Worm (Caenorhabditis elegans) whole organism, L1 larva: ENCODE measurements around the gene Y53F4B.1.

Experiments used
- C04F5.9 ChIP-seq: sonication (generic microtip); optimal IDR thresholded peaks from 2 replicates; lab custom pipeline; 2016; ENCODE audit warnings: missing genetic modification characterization, missing compliant biosample characterization
- C16A3.4 ChIP-seq: fragments of 150-350 bp; optimal IDR thresholded peaks from 2 replicates; lab custom pipeline; 2014; ENCODE audit warnings: missing biosample characterization, missing genetic modification characterization
- aha-1 ChIP-seq: fragments of 150-350 bp; optimal IDR thresholded peaks from 2 replicates; lab custom pipeline; 2014; ENCODE audit warnings: missing biosample characterization, missing genetic modification characterization
- aly-2 ChIP-seq: fragments of 150-350 bp; optimal IDR thresholded peaks from 2 replicates; lab custom pipeline; 2014; ENCODE audit warnings: missing biosample characterization, missing genetic modification characterization
- blmp-1 ChIP-seq: fragments of 150-350 bp; optimal IDR thresholded peaks from 2 replicates; lab custom pipeline; 2014; ENCODE audit warnings: missing biosample characterization, missing genetic modification characterization
- dpl-1 ChIP-seq, 3 experiments: fragments of 150-350 bp in 2 of 3; sonication (generic microtip) in 1 of 3; optimal IDR thresholded peaks; 2 replicates each; lab custom pipeline; 2014 to 2017; ENCODE audit warnings: missing biosample characterization in 3 of 3, missing genetic modification characterization in 3 of 3, missing genetic modification reagents in 3 of 3
- dsc-1 ChIP-seq: sonication (generic microtip); optimal IDR thresholded peaks from 2 replicates; lab custom pipeline; 2016; ENCODE audit warnings: mild to moderate bottlenecking, missing genetic modification characterization, missing compliant biosample characterization
- efl-1 ChIP-seq, 4 experiments: fragments of 150-350 bp; optimal IDR thresholded peaks in 3 of 4; peaks in 1 of 4; 1 replicate in 1 of 4; 2 replicates in 3 of 4; lab custom pipeline; 2014; ENCODE audit warnings: missing biosample characterization in 2 of 4, missing genetic modification characterization in 2 of 4, missing genetic modification reagents in 2 of 4
- egl-27 ChIP-seq, 2 experiments: fragments of 150-350 bp in 1 of 2; sonication (generic microtip); optimal IDR thresholded peaks; 3 replicates each; lab custom pipeline; 2017 to 2018; ENCODE audit warnings: missing biosample characterization in 2 of 2, missing genetic modification characterization in 2 of 2, missing genetic modification reagents in 2 of 2
- elt-2 ChIP-seq: sonication (generic microtip); optimal IDR thresholded peaks from 2 replicates; lab custom pipeline; 2016; ENCODE audit warnings: missing genetic modification characterization, mild to moderate bottlenecking, inconsistent platforms, missing compliant biosample characterization, missing genetic modification reagents
- ets-5 ChIP-seq: fragments of 200-800 bp; sonication (Bioruptor generic); IDR thresholded peaks from 2 replicates; pipeline ENCODE4 v1.3.6; 2022; ENCODE audit warnings: missing genetic modification characterization, missing compliant biosample characterization
- fkh-10 ChIP-seq: sonication (generic microtip); optimal IDR thresholded peaks from 2 replicates; lab custom pipeline; 2017; ENCODE audit warnings: missing biosample characterization, missing genetic modification reagents, missing genetic modification characterization
- fkh-4 ChIP-seq: sonication (generic microtip); optimal IDR thresholded peaks from 2 replicates; lab custom pipeline; 2016; ENCODE audit warnings: missing compliant biosample characterization, missing genetic modification characterization, borderline replicate concordance
- fkh-8 ChIP-seq: sonication (generic microtip); optimal IDR thresholded peaks from 2 replicates; lab custom pipeline; 2016; ENCODE audit warnings: mild to moderate bottlenecking, missing genetic modification characterization, missing compliant biosample characterization
- fos-1 ChIP-seq: fragments of 150-350 bp; optimal IDR thresholded peaks from 2 replicates; lab custom pipeline; 2014; ENCODE audit warnings: missing biosample characterization, missing genetic modification characterization
- hpl-2 ChIP-seq: fragments of 150-350 bp; optimal IDR thresholded peaks from 2 replicates; lab custom pipeline; 2014; ENCODE audit warnings: missing biosample characterization, missing genetic modification reagents, missing genetic modification characterization
- jun-1 ChIP-seq: fragments of 150-350 bp; optimal IDR thresholded peaks from 2 replicates; lab custom pipeline; 2014; ENCODE audit warnings: missing biosample characterization, missing genetic modification reagents, missing genetic modification characterization
- lin-13 ChIP-seq: fragments of 150-350 bp; optimal IDR thresholded peaks from 2 replicates; lab custom pipeline; 2014; ENCODE audit warnings: missing biosample characterization, missing genetic modification reagents, missing genetic modification characterization
- lin-14 ChIP-seq: fragments of 200-800 bp; sonication (Bioruptor generic); optimal IDR thresholded peaks from 2 replicates; lab custom pipeline; 2018; ENCODE audit warnings: mild to moderate bottlenecking, missing genetic modification characterization, moderate library complexity, missing compliant biosample characterization
- lin-15B ChIP-seq: fragments of 150-350 bp; sonication (generic microtip); optimal IDR thresholded peaks from 3 replicates; lab custom pipeline; 2014; ENCODE audit warnings: missing biosample characterization, missing genetic modification characterization
- lin-35 ChIP-seq, 2 experiments: fragments of 150-350 bp; optimal IDR thresholded peaks; 2 replicates each; lab custom pipeline; 2014; ENCODE audit warnings: missing biosample characterization in 2 of 2, missing genetic modification characterization in 2 of 2, missing genetic modification reagents in 2 of 2
- mab-9 ChIP-seq: fragments of 200-800 bp; sonication (Bioruptor generic); IDR thresholded peaks from 2 replicates; pipeline ENCODE4 v1.3.6; 2022; ENCODE audit warnings: missing genetic modification reagents, missing genetic modification characterization, missing compliant biosample characterization
- mdl-1 ChIP-seq, 2 experiments: fragments of 150-350 bp; optimal IDR thresholded peaks; 2 replicates each; lab custom pipeline; 2014 to 2017; ENCODE audit warnings: missing biosample characterization in 2 of 2, missing genetic modification characterization in 2 of 2, inconsistent platforms in 1 of 2
- mef-2 ChIP-seq: fragments of 150-350 bp; optimal IDR thresholded peaks from 2 replicates; lab custom pipeline; 2014; ENCODE audit warnings: missing biosample characterization, missing genetic modification characterization
- mep-1 ChIP-seq: fragments of 150-350 bp; optimal IDR thresholded peaks from 2 replicates; lab custom pipeline; 2014; ENCODE audit warnings: missing biosample characterization, missing genetic modification characterization
- nhr-19 ChIP-seq: fragments of 200-800 bp; sonication (Bioruptor generic); conservative IDR thresholded peaks from 2 replicates; pipeline ENCODE4 v1.3.6; 2022; ENCODE audit warnings: missing genetic modification characterization, missing compliant biosample characterization
- nhr-28 ChIP-seq: fragments of 150-350 bp; optimal IDR thresholded peaks from 2 replicates; lab custom pipeline; 2014; ENCODE audit warnings: missing biosample characterization, missing genetic modification characterization
- nhr-47 ChIP-seq: sonication (generic microtip); optimal IDR thresholded peaks from 2 replicates; lab custom pipeline; 2016; ENCODE audit warnings: mild to moderate bottlenecking, missing genetic modification characterization, moderate library complexity, missing compliant biosample characterization
- nhr-71 ChIP-seq: sonication (generic microtip); optimal IDR thresholded peaks from 2 replicates; lab custom pipeline; 2016; ENCODE audit warnings: mild to moderate bottlenecking, missing genetic modification characterization, moderate library complexity, missing compliant biosample characterization
- nhr-77 ChIP-seq: fragments of 150-350 bp; optimal IDR thresholded peaks from 2 replicates; lab custom pipeline; 2014; ENCODE audit warnings: missing biosample characterization, missing genetic modification characterization
- nhr-84 ChIP-seq: sonication (generic microtip); optimal IDR thresholded peaks from 2 replicates; lab custom pipeline; 2017; ENCODE audit warnings: missing biosample characterization, missing genetic modification characterization
- nhr-90 ChIP-seq: sonication (generic microtip); optimal IDR thresholded peaks from 2 replicates; lab custom pipeline; 2016; ENCODE audit warnings: mild to moderate bottlenecking, missing genetic modification characterization, missing compliant biosample characterization; ENCODE audit not compliant: poor library complexity
- pax-3 ChIP-seq: fragments of 200-800 bp; sonication (Bioruptor generic); optimal IDR thresholded peaks from 2 replicates; lab custom pipeline; 2018; ENCODE audit warnings: mild to moderate bottlenecking, missing genetic modification characterization, moderate library complexity, missing compliant biosample characterization
- pqm-1 ChIP-seq: sonication (generic microtip); optimal IDR thresholded peaks from 3 replicates; lab custom pipeline; 2017; ENCODE audit warnings: missing biosample characterization, missing genetic modification characterization
- rnt-1 ChIP-seq: sonication (generic microtip); optimal IDR thresholded peaks from 2 replicates; lab custom pipeline; 2016; ENCODE audit warnings: mild to moderate bottlenecking, missing genetic modification characterization, moderate library complexity, missing compliant biosample characterization
- skn-1 ChIP-seq: fragments of 150-350 bp; optimal IDR thresholded peaks from 2 replicates; lab custom pipeline; 2014; ENCODE audit warnings: missing biosample characterization, missing genetic modification characterization
- snpc-4 ChIP-seq: fragments of 150-350 bp; optimal IDR thresholded peaks from 2 replicates; lab custom pipeline; 2014; ENCODE audit warnings: missing biosample characterization, missing genetic modification characterization
- sox-4 ChIP-seq: sonication (generic microtip); optimal IDR thresholded peaks from 2 replicates; lab custom pipeline; 2016; ENCODE audit warnings: missing genetic modification characterization, missing compliant biosample characterization
- sup-37 ChIP-seq: fragments of 200-800 bp; sonication (Bioruptor generic); optimal IDR thresholded peaks from 2 replicates; lab custom pipeline; 2018; ENCODE audit warnings: mild to moderate bottlenecking, missing genetic modification characterization, missing compliant biosample characterization
- unc-86 ChIP-seq: sonication (generic microtip); optimal IDR thresholded peaks from 2 replicates; lab custom pipeline; 2016; ENCODE audit warnings: missing genetic modification characterization, missing compliant biosample characterization
- vab-15 ChIP-seq: sonication (generic microtip); optimal IDR thresholded peaks from 2 replicates; lab custom pipeline; 2017; ENCODE audit warnings: missing genotype, mild to moderate bottlenecking, missing genetic modification characterization, missing compliant biosample characterization
- zag-1 ChIP-seq: fragments of 150-350 bp; optimal IDR thresholded peaks from 2 replicates; lab custom pipeline; 2014; ENCODE audit warnings: missing biosample characterization, missing genetic modification characterization

The Y53F4B.1 gene

DNA sequence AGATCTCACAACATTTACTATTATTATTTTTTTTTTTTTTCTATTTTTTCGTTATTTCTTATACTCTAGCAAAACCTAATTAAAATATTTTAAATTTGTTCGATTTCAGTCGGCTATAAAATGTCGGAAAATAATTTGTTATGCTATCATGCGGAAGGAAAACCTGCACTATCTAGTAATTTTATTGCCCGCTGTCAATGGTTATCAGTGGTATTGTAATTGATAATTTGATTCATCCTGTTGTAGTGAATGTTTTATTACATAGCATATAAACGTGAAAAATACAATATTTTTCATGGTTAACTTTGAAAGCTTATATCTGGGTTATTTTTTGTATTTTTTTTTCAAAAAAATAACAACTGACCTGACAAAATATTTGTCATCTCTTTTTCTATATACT, 1.3 kb upstream of the Y53F4B.1 start:
- TF ChIP-seq elt-2 (tag; lab: Kevin White, UChicago) (peak; percentile 84), C16A3.4 (tag; lab: Kevin White, UChicago) (no peak), jun-1 (tag; lab: Kevin White, UChicago) (peak; percentile 48), snpc-4 (tag; lab: Kevin White, UChicago) (no peak), pqm-1 (tag; lab: Kevin White, UChicago) (peak; percentile 21)

DNA sequence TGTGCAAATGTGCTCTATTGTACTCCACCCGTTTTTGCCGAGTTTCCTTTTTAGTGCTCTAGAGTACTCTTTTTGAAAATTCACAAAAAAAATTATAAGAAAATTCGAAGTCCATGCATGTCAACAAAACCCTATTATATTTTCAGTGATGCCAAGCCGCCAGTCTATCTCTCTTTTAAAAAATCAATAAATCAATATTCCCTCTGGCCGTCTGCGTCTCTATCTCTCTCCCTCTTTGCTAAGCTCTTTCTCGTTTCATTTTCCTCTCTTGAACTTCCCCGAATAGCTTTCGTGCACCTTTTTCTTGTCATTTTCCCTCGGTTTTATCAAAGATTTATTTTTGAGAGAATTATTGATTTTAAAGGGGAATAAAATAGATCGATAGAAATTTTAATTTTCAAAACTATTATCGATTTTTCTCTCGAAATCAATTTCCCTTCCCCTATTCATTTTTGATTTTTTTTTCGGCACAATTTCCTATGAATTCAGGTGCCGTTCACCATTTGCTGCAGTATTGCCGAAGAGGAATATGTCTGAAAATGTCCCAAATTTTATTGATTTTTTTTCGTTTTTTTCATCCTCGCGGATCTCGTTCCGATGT, 5.4 kb downstream of the Y53F4B.1 start:
- TF ChIP-seq aly-2 = no peak
- TF ChIP-seq efl-1 (optimal IDR thresholded peaks at IDR 0.05; lab: Kevin White, UChicago) = no peak
- peak in 1 of 2 experiments; percentile 14 for TF ChIP-seq efl-1 (GFP tag; optimal IDR thresholded peaks at IDR 0.05 in 1 of 2; lab: Kevin White, UChicago)
- TF ChIP-seq rnt-1 (tag; lab: Kevin White, UChicago) = no peak
- TF ChIP-seq, all 84 proteins: peak for 1

DNA sequence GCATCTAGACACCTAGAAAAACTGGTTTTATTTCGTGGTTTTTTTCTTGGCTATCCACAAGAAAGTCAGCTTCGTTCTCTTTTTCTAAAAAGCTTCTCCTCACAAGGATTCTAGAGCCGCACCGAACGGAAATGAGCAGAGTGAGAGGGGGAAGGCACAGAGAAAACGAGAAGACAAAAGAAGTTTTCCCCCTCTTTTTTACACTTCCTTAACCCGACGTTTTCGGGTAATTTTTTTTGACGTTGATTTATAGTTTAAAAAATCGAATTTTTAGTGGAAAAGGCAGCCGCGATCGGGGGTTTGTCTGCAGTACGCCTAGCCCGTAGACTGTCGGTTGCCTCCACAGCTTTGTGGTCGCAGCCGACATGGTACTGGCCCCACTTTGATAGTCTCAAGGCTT, 11.5 kb downstream of the Y53F4B.1 start:
- TF ChIP-seq fkh-10 = peak; percentile 68
- TF ChIP-seq unc-86 = no peak
- TF ChIP-seq lin-13 (GFP tag; lab: Kevin White, UChicago) = no peak
- TF ChIP-seq sup-37 (GFP tag; lab: Kevin White, UChicago) = no peak
- TF ChIP-seq dpl-1 (GFP tag; optimal IDR thresholded peaks at IDR 0.05; lab: Kevin White, UChicago) = no peak
- no peak for TF ChIP-seq lin-15B (tag; lab: Kevin White, UChicago)
- TF ChIP-seq mef-2 (tag; lab: Kevin White, UChicago) = no peak
- TF ChIP-seq skn-1 (tag; lab: Kevin White, UChicago) = no peak
- TF ChIP-seq zag-1 (tag; lab: Kevin White, UChicago) = no peak
- peak; percentile 21 for TF ChIP-seq lin-14 (GFP tag; lab: Kevin White, UChicago)
- no peak for TF ChIP-seq rnt-1 (tag; lab: Kevin White, UChicago)
- TF ChIP-seq lin-35 (GFP tag; optimal IDR thresholded peaks at IDR 0.05; lab: Kevin White, UChicago) = no peak
- no peak for TF ChIP-seq C16A3.4 (tag; lab: Kevin White, UChicago)
- no peak for TF ChIP-seq egl-27 (tag; optimal IDR thresholded peaks at IDR 0.05; lab: Kevin White, UChicago)
- TF ChIP-seq nhr-77 (tag; lab: Kevin White, UChicago) = no peak
- no peak for TF ChIP-seq vab-15 (tag; lab: Kevin White, UChicago)
- no peak for TF ChIP-seq C04F5.9 (tag; lab: Kevin White, UChicago)

DNA sequence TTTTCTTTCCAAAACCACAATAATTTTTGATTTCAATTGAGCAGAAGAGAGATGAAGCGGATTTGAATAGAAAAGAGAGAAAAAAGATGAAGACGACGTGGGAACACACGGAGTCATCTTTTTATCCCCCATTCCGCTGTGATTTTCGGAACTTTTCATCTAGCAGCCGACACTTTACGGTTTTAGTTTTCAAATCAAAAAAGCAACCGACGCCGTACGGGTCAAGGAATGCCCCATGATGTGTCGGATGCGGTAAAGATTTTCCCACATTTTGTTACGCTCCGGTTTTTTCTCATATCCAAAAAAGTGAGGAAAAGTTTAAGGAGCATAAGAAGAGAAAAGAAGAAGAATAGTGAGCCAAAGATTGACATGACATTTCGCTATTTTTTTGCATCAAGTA, 12.5 kb downstream of the Y53F4B.1 start:
- TF ChIP-seq fkh-4 = no peak
- TF ChIP-seq nhr-19 = no peak
- TF ChIP-seq snpc-4 (tag; lab: Kevin White, UChicago) = peak; percentile 76
- no peak for TF ChIP-seq nhr-28 (tag; lab: Kevin White, UChicago)
- TF ChIP-seq C16A3.4 (tag; lab: Kevin White, UChicago) = no peak
- TF ChIP-seq pax-3 (tag; lab: Kevin White, UChicago) = no peak
- peak; percentile 2 for TF ChIP-seq lin-14 (GFP tag; lab: Kevin White, UChicago)
- peak; percentile 5 for TF ChIP-seq fkh-10

DNA sequence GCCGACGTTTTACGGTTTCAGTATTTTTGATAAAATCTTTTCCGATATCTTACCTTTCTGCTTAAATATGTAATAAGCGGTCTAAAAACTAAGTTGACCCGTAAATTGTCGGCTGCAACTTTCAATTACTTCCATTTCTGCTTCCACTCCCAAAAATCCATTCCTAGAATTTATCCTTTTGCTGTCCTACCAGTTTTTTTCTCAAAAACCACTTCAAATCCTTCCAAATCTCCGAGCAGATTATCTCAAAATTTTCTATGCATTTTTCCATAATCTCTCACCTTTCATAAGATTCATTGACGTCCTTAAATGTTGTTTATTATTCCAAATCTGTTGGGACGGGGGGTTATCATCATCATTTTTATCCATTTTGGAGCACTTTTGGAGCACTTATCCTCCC, 17.0 kb downstream of the Y53F4B.1 start:
- TF ChIP-seq sox-4 (peak; percentile 53), fkh-8 (tag; lab: Kevin White, UChicago) (peak; percentile 24), nhr-47 (tag; lab: Kevin White, UChicago) (no peak), ets-5 (GFP tag; lab: Robert Waterston, UW) (no peak), mab-9 (GFP tag; lab: Robert Waterston, UW) (no peak), fos-1 (tag; lab: Kevin White, UChicago) (no peak), mep-1 (tag; lab: Kevin White, UChicago) (no peak), pax-3 (tag; lab: Kevin White, UChicago) (peak; percentile 38), dsc-1 (peak; percentile 91), blmp-1 (tag; lab: Kevin White, UChicago) (no peak), hpl-2 (GFP tag; lab: Kevin White, UChicago) (no peak), mdl-1 (tag; optimal IDR thresholded peaks at IDR 0.05; lab: Kevin White, UChicago) (no peak), nhr-71 (tag; lab: Kevin White, UChicago) (peak; percentile 3), aha-1 (tag; lab: Kevin White, UChicago) (no peak), nhr-84 (tag; lab: Kevin White, UChicago) (no peak), nhr-90 (tag; lab: Kevin White, UChicago) (no peak)
